Fruit fly (Drosophila melanogaster) whole organism, adult: ENCODE results near the gene Tie.

Source experiments
- cic ChIP-seq: fragments of 200-800 bp; sonication (Bioruptor generic); optimal IDR thresholded peaks from 2 replicates; lab custom pipeline; 2017; ENCODE audit warnings: missing biosample characterization, mild to moderate bottlenecking, missing genetic modification characterization, moderate library complexity
- kay ChIP-seq: fragments of 200-800 bp; sonication (Bioruptor generic); peaks from one replicate; lab custom pipeline; 2016; ENCODE audit warnings: missing biosample characterization, missing genetic modification characterization, borderline replicate concordance
- pad ChIP-seq: fragments of 200-800 bp; sonication (Bioruptor generic); optimal IDR thresholded peaks from 3 replicates; lab custom pipeline; 2017; ENCODE audit warnings: missing biosample characterization, missing genetic modification characterization, mild to moderate bottlenecking, moderate library complexity, missing genetic modification reagents

DNA sequence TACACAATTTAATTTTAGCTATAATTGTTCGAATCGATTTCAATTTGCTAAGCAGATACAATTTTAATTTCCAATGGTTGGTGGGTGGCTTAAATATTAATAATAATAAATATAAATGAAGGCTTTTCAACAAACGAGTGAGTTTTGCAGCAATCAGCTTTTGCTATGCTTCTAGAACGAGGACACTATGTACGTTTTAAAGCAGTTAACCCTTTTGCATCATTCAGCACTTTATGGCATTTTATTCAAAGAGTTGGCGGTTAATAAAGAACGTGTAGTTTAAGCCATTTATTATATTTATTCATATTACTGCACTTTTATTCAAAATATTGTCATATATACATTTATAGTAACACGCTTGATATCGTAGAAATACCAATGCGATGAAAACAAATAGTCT, 22.3 kb upstream of the Tie start:
- TF ChIP-seq cic (GFP tag; lab: Kevin White, UChicago) (no peak), kay (GFP tag; lab: Kevin White, UChicago) (no peak), pad (GFP tag; lab: Kevin White, UChicago) (no peak)
